Fruit fly (Drosophila melanogaster) whole organism, embryonic: Measurements from ENCODE around the gene Cralbp.

Experiments
- B-H1 ChIP-seq: fragments of 200-800 bp; sonication (Bioruptor generic); IDR thresholded peaks from 3 replicates; pipeline ENCODE4 v1.3.6; 2022; ENCODE audit warnings: missing biosample characterization, missing genetic modification characterization
- CG11093 ChIP-seq: fragments of 200-800 bp; sonication (Bioruptor generic); IDR thresholded peaks from 3 replicates; pipeline ENCODE4 v1.3.6; 2022; ENCODE audit warnings: missing biosample characterization, missing genetic modification characterization
- CG11560 ChIP-seq: fragments of 200-800 bp; sonication (Bioruptor generic); IDR thresholded peaks from 3 replicates; pipeline ENCODE4 v1.3.6; 2022; ENCODE audit warnings: missing biosample characterization, missing genetic modification characterization
- CG11696 ChIP-seq: fragments of 200-800 bp; sonication (Bioruptor generic); IDR thresholded peaks from 2 replicates; pipeline ENCODE4 v1.3.6; 2022; ENCODE audit warnings: missing biosample characterization, missing genetic modification characterization
- CG14710 ChIP-seq: fragments of 200-800 bp; sonication (Bioruptor generic); optimal IDR thresholded peaks from 3 replicates; lab custom pipeline; 2019; ENCODE audit warnings: missing biosample characterization, mild to moderate bottlenecking, missing genetic modification characterization, moderate library complexity
- CG15479 ChIP-seq: fragments of 200-800 bp; sonication (Bioruptor generic); optimal IDR thresholded peaks from 3 replicates; lab custom pipeline; 2019; ENCODE audit warnings: missing biosample characterization, mild to moderate bottlenecking, missing genetic modification characterization, moderate library complexity
- CG15696 ChIP-seq: fragments of 200-800 bp; sonication (Bioruptor generic); optimal IDR thresholded peaks from 2 replicates; lab custom pipeline; 2019; ENCODE audit warnings: missing biosample characterization, mild to moderate bottlenecking, missing genetic modification characterization, moderate library complexity
- CG18476 ChIP-seq: fragments of 200-800 bp; sonication (Bioruptor generic); optimal IDR thresholded peaks from 2 replicates; lab custom pipeline; 2016; ENCODE audit warnings: missing biosample characterization, mild to moderate bottlenecking, missing genetic modification characterization
- CG30403 ChIP-seq: fragments of 200-800 bp; sonication (Bioruptor generic); optimal IDR thresholded peaks from 3 replicates; lab custom pipeline; 2016; ENCODE audit warnings: missing biosample characterization, missing genetic modification characterization
- CG31388 ChIP-seq: fragments of 200-800 bp; sonication (Bioruptor generic); optimal IDR thresholded peaks from 2 replicates; lab custom pipeline; 2016; ENCODE audit warnings: missing biosample characterization, missing genetic modification characterization
- CG3163 ChIP-seq: fragments of 200-800 bp; sonication (Bioruptor generic); optimal IDR thresholded peaks from 3 replicates; lab custom pipeline; 2016; ENCODE audit warnings: missing biosample characterization, missing genetic modification characterization
- CG3995 ChIP-seq: fragments of 200-800 bp; sonication (Bioruptor generic); optimal IDR thresholded peaks from 3 replicates; lab custom pipeline; 2016; ENCODE audit warnings: missing biosample characterization, missing genetic modification characterization
- CG4328 ChIP-seq: fragments of 200-800 bp; sonication (Bioruptor generic); optimal IDR thresholded peaks from 3 replicates; lab custom pipeline; 2017; ENCODE audit warnings: missing biosample characterization, missing genetic modification reagents, missing genetic modification characterization
- CG5180 ChIP-seq: fragments of 200-800 bp; sonication (Bioruptor generic); optimal IDR thresholded peaks from 3 replicates; lab custom pipeline; 2017; ENCODE audit warnings: missing biosample characterization, missing genetic modification characterization, mild to moderate bottlenecking, moderate library complexity, missing genetic modification reagents
- CG6654 ChIP-seq: fragments of 200-800 bp; sonication (Bioruptor generic); optimal IDR thresholded peaks from 2 replicates; lab custom pipeline; 2017; ENCODE audit warnings: missing biosample characterization, mild to moderate bottlenecking, missing genetic modification characterization
- CG8359 ChIP-seq: fragments of 200-800 bp; sonication (Bioruptor generic); optimal IDR thresholded peaks from 2 replicates; lab custom pipeline; 2017; ENCODE audit warnings: missing biosample characterization, mild to moderate bottlenecking, missing genetic modification characterization, borderline replicate concordance
- CG8765 ChIP-seq: fragments of 200-800 bp; sonication (Bioruptor generic); IDR thresholded peaks from 2 replicates; pipeline ENCODE4 v1.3.6; 2022; ENCODE audit warnings: missing biosample characterization, missing genetic modification characterization
- CG9609 ChIP-seq: fragments of 200-800 bp; sonication (Bioruptor generic); optimal IDR thresholded peaks from 3 replicates; lab custom pipeline; 2016; ENCODE audit warnings: missing biosample characterization, missing genetic modification characterization
- CG9817 ChIP-seq: fragments of 200-800 bp; sonication (Bioruptor generic); optimal IDR thresholded peaks from 2 replicates; lab custom pipeline; 2018; ENCODE audit warnings: missing biosample characterization, mild to moderate bottlenecking, missing genetic modification characterization, moderate library complexity
- CHES-1-like ChIP-seq: fragments of 200-800 bp; sonication (Bioruptor generic); optimal IDR thresholded peaks from 2 replicates; lab custom pipeline; 2016; ENCODE audit warnings: missing biosample characterization, missing genetic modification characterization
- Deaf1 ChIP-seq: fragments of 200-800 bp; optimal IDR thresholded peaks from 3 replicates; lab custom pipeline; 2019; ENCODE audit warnings: missing biosample characterization, mild to moderate bottlenecking, missing genetic modification characterization, moderate library complexity
- Dek ChIP-seq: fragments of 200-800 bp; sonication (Bioruptor generic); optimal IDR thresholded peaks from 3 replicates; lab custom pipeline; 2019; ENCODE audit warnings: missing biosample characterization, mild to moderate bottlenecking, missing genetic modification characterization, moderate library complexity
- Doc3 ChIP-seq: fragments of 200-800 bp; sonication (Bioruptor generic); IDR thresholded peaks from 3 replicates; pipeline ENCODE4 v1.3.6; 2022; ENCODE audit warnings: missing biosample characterization, missing genetic modification characterization; ENCODE audit not compliant: partially characterized antibody
- Gsc ChIP-seq: fragments of 200-800 bp; sonication (Bioruptor generic); IDR thresholded peaks from 2 replicates; pipeline ENCODE4 v1.3.6; 2022; ENCODE audit warnings: missing biosample characterization, missing genetic modification characterization
- Hr39 ChIP-seq: fragments of >200 bp; optimal IDR thresholded peaks from 2 replicates; lab custom pipeline; 2017
- Hr51 ChIP-seq, 2 experiments: fragments of 200-800 bp; sonication (Bioruptor generic); optimal IDR thresholded peaks; 2 replicates in 1 of 2; 3 replicates in 1 of 2; lab custom pipeline; 2016 to 2018; ENCODE audit warnings: missing biosample characterization in 2 of 2, missing genetic modification characterization in 2 of 2, mild to moderate bottlenecking in 1 of 2, moderate library complexity in 1 of 2
- Lhr ChIP-seq: fragments of 200-800 bp; sonication (Bioruptor generic); optimal IDR thresholded peaks from 3 replicates; lab custom pipeline; 2017; ENCODE audit warnings: mild to moderate bottlenecking, missing biosample characterization, missing genetic modification reagents, missing genetic modification characterization
- NfI ChIP-seq: fragments of 200-800 bp; sonication (Bioruptor generic); optimal IDR thresholded peaks from 3 replicates; lab custom pipeline; 2018; ENCODE audit warnings: missing biosample characterization, mild to moderate bottlenecking, missing genetic modification characterization, moderate library complexity
- Side ChIP-seq: fragments of 200-800 bp; sonication (Bioruptor generic); optimal IDR thresholded peaks from 2 replicates; lab custom pipeline; 2016; ENCODE audit warnings: missing biosample characterization, missing genetic modification characterization
- Xbp1 ChIP-seq: fragments of 200-800 bp; sonication (Bioruptor generic); optimal IDR thresholded peaks from 3 replicates; lab custom pipeline; 2016; ENCODE audit warnings: missing biosample characterization, mild to moderate bottlenecking, missing genetic modification characterization
- al ChIP-seq: fragments of 200-800 bp; sonication (Bioruptor generic); IDR thresholded peaks from 2 replicates; pipeline ENCODE4 v1.3.6; 2022; ENCODE audit warnings: missing biosample characterization, missing genetic modification characterization
- bigmax ChIP-seq: fragments of 200-800 bp; sonication (Bioruptor generic); optimal IDR thresholded peaks from 2 replicates; lab custom pipeline; 2018; ENCODE audit warnings: missing biosample characterization, mild to moderate bottlenecking, missing genetic modification characterization
- dpn ChIP-seq, 2 experiments: fragments of 200-800 bp; sonication (Bioruptor generic); optimal IDR thresholded peaks; 3 replicates each; lab custom pipeline; 2016; ENCODE audit warnings: missing biosample characterization in 2 of 2, missing genetic modification characterization in 2 of 2
- ewg ChIP-seq: fragments of 200-800 bp; sonication (Bioruptor generic); optimal IDR thresholded peaks from 3 replicates; lab custom pipeline; 2017; ENCODE audit warnings: mild to moderate bottlenecking, missing biosample characterization, missing genetic modification reagents, missing genetic modification characterization
- fru ChIP-seq: fragments of >200 bp; optimal IDR thresholded peaks from 2 replicates; lab custom pipeline; 2017
- gsb ChIP-seq: fragments of 200-800 bp; sonication (Bioruptor generic); IDR thresholded peaks from 2 replicates; pipeline ENCODE4 v1.3.6; 2022; ENCODE audit warnings: missing biosample characterization, missing genetic modification characterization
- insv ChIP-seq, 2 experiments: fragments of 200-800 bp; sonication (Bioruptor generic); optimal IDR thresholded peaks; 3 replicates each; lab custom pipeline; 2016 to 2018; ENCODE audit warnings: missing biosample characterization in 2 of 2, missing genetic modification characterization in 2 of 2
- jigr1 ChIP-seq: fragments of 200-800 bp; sonication (Bioruptor generic); IDR thresholded peaks from 3 replicates; pipeline ENCODE4 v1.3.6; 2022; ENCODE audit warnings: missing biosample characterization, missing genetic modification characterization
- kay ChIP-seq: fragments of 200-800 bp; sonication (Bioruptor generic); optimal IDR thresholded peaks from 2 replicates; lab custom pipeline; 2016; ENCODE audit warnings: missing biosample characterization, missing genetic modification characterization
- kni ChIP-seq: fragments of 200-800 bp; sonication (Bioruptor generic); optimal IDR thresholded peaks from 3 replicates; lab custom pipeline; 2017; ENCODE audit warnings: mild to moderate bottlenecking, missing biosample characterization, missing genetic modification reagents, missing genetic modification characterization
- lilli ChIP-seq: fragments of 200-800 bp; sonication (Bioruptor generic); optimal IDR thresholded peaks from 3 replicates; lab custom pipeline; 2016; ENCODE audit warnings: missing biosample characterization, missing genetic modification characterization
- nau ChIP-seq: fragments of 200-800 bp; sonication (Bioruptor generic); optimal IDR thresholded peaks from 3 replicates; lab custom pipeline; 2017; ENCODE audit warnings: missing biosample characterization, mild to moderate bottlenecking, missing genetic modification characterization, missing genetic modification reagents
- nerfin-2 ChIP-seq: fragments of 200-800 bp; sonication (Bioruptor generic); IDR thresholded peaks from 2 replicates; pipeline ENCODE4 v1.3.6; 2022; ENCODE audit warnings: missing biosample characterization, missing genetic modification characterization; ENCODE audit not compliant: partially characterized antibody
- pum ChIP-seq: fragments of 200-800 bp; sonication (Bioruptor generic); optimal IDR thresholded peaks from 2 replicates; lab custom pipeline; 2016; ENCODE audit warnings: missing biosample characterization, missing genetic modification characterization
- tna ChIP-seq: fragments of 200-800 bp; sonication (Bioruptor generic); IDR thresholded peaks from 2 replicates; pipeline ENCODE4 v1.3.6; 2022; ENCODE audit warnings: missing biosample characterization, missing genetic modification characterization; ENCODE audit not compliant: partially characterized antibody
- unpg ChIP-seq: fragments of 200-800 bp; sonication (Bioruptor generic); optimal IDR thresholded peaks from 3 replicates; lab custom pipeline; 2018; ENCODE audit warnings: missing biosample characterization, mild to moderate bottlenecking, missing genetic modification characterization, moderate library complexity
- zen ChIP-seq: fragments of 200-800 bp; sonication (Bioruptor generic); optimal IDR thresholded peaks from 3 replicates; lab custom pipeline; 2018; ENCODE audit warnings: missing biosample characterization, mild to moderate bottlenecking, missing genetic modification characterization, moderate library complexity

Cralbp gene

DNA sequence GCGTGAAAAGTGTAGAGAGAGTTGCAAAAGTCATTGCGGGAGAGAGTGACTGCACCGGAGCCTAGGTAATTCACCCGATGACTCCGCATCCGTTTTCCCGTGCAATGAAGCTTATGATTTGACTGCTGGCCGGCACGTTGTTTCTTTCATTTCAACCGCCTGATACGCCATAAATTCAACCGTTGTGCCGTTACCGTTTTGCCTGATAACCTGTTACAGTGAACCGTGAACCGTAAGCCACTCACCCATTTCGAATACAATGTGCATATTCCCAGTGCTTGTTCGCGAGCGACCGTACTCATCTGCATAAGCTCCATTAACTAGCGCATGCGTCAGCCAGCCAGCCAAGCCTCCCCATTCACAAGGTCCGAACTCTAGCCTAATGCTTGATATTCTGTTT, 11.7 kb downstream of the Cralbp start:
- TF ChIP-seq CG3995 (GFP tag; lab: Kevin White, UChicago) = no peak
- TF ChIP-seq tna (GFP tag; lab: Robert Waterston, UW) = no peak
- TF ChIP-seq ewg = peak; percentile 16
- TF ChIP-seq zen (tag; lab: Kevin White, UChicago) = no peak

dm6 chr3L:5770817-5771425, 15.6 kb downstream of the Cralbp start:
- TF ChIP-seq Doc3 (GFP tag; lab: Robert Waterston, UW) = no peak
- TF ChIP-seq kay (GFP tag; lab: Kevin White, UChicago) = peak; percentile 68
- TF ChIP-seq CG11093 (GFP tag; lab: Robert Waterston, UW) = peak; percentile 58; the same call in 2 of the 3 replicates
- TF ChIP-seq CG15696 (tag; lab: Kevin White, UChicago) = peak; percentile 84
- peak; percentile 59 for TF ChIP-seq Deaf1
- peak; percentile 46; the same call in 1 of the 2 replicates for TF ChIP-seq nerfin-2 (GFP tag; lab: Robert Waterston, UW)
- TF ChIP-seq bigmax (GFP tag; lab: Kevin White, UChicago) = peak; percentile 15
- TF ChIP-seq fru (lab: Kevin White, UChicago) = no peak
- peak; percentile 64 for TF ChIP-seq CG31388 (GFP tag; lab: Kevin White, UChicago)
- TF ChIP-seq CHES-1-like (GFP tag; lab: Kevin White, UChicago) = peak; percentile 88
- TF ChIP-seq CG15479 (GFP tag; lab: Kevin White, UChicago) = no peak
- peak; percentile 55 for TF ChIP-seq Lhr
- peak; percentile 65 for TF ChIP-seq ewg
- TF ChIP-seq jigr1 (GFP tag; lab: Robert Waterston, UW) = no peak
- peak; percentile 78 to 87 for TF ChIP-seq Hr51 (GFP tag; optimal IDR thresholded peaks at IDR 0.05; lab: Kevin White, UChicago)
- no peak for TF ChIP-seq CG5180 (GFP tag; lab: Kevin White, UChicago)
- TF ChIP-seq kni (GFP tag; lab: Kevin White, UChicago) = peak; percentile 77
- peak; percentile 39; the same call in 2 of the 3 replicates for TF ChIP-seq B-H1
- peak; percentile 90 for TF ChIP-seq lilli (GFP tag; lab: Kevin White, UChicago)
- TF ChIP-seq NfI (GFP tag; lab: Kevin White, UChicago) = peak; percentile 90
- TF ChIP-seq CG30403 (GFP tag; lab: Kevin White, UChicago) = peak; percentile 91
- peak; percentile 48; the same call in 1 of the 3 replicates for TF ChIP-seq CG11560 (tag; lab: Robert Waterston, UW)
- peak; percentile 60 for TF ChIP-seq CG3163
- TF ChIP-seq nau (GFP tag; lab: Kevin White, UChicago) = no peak
- TF ChIP-seq pum (GFP tag; lab: Kevin White, UChicago) = peak; percentile 79
- peak; percentile 78 for TF ChIP-seq Dek
- TF ChIP-seq Xbp1 (GFP tag; lab: Kevin White, UChicago) = peak; percentile 80
- TF ChIP-seq CG4328 (GFP tag; lab: Kevin White, UChicago) = peak; percentile 91
- peak; percentile 46 for TF ChIP-seq CG8359 (GFP tag; lab: Kevin White, UChicago)
- no peak for TF ChIP-seq CG8765 (GFP tag; lab: Robert Waterston, UW)
- TF ChIP-seq al (GFP tag; lab: Robert Waterston, UW) = peak; percentile 53; the same call in 1 of the 2 replicates
- TF ChIP-seq CG14710 = peak; percentile 84
- TF ChIP-seq insv (GFP tag; optimal IDR thresholded peaks at IDR 0.05; lab: Kevin White, UChicago) = peak in 1 of 2 experiments; percentile 75
- no peak for TF ChIP-seq CG11696 (GFP tag; lab: Robert Waterston, UW)
- no peak for TF ChIP-seq Hr39 (lab: Kevin White, UChicago)
- no peak for TF ChIP-seq Gsc
- peak; percentile 52 for TF ChIP-seq CG6654 (GFP tag; lab: Kevin White, UChicago)
- TF ChIP-seq Side = peak; percentile 89
- peak; percentile 84 for TF ChIP-seq CG18476 (GFP tag; lab: Kevin White, UChicago)
- TF ChIP-seq CG9817 (tag; lab: Kevin White, UChicago) = peak; percentile 87
- peak; percentile 87 for TF ChIP-seq unpg (GFP tag; lab: Kevin White, UChicago)
- peak; percentile 79 for TF ChIP-seq CG9609 (GFP tag; lab: Kevin White, UChicago)
- TF ChIP-seq gsb (GFP tag; lab: Robert Waterston, UW) = no peak
- peak; percentile 82 to 86 for TF ChIP-seq dpn (GFP tag; optimal IDR thresholded peaks at IDR 0.05; lab: Kevin White, UChicago)
